Fruit fly (Drosophila melanogaster): ENCODE measurements around the gene Tasp1.

DNA sequence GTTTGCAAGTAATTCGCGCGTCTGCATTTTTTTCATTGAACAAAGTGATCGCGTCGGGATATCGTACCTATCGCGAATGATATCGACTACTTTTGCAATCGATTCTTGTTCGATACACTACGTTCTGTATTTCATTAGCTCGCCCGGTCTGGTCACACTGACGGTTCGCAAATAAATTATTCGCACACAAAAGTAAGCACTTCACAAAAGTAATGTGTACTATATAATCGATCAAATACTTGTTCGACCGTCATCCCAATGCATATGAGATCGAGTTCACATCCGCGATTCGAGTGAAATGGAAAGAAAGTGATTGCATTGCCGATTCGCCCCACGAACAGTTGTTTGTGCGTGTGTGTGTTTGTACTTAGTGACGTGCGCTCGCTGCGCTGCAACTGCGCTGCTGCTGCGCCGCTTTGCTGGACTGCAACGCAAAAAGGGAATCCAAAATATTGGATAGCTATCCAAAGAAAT lies 3.0 kb upstream of the Tasp1 start, which contains the start of the genes CG5235 and ClC-c:
- TF ChIP-seq CG4496 (GFP tag; IDR thresholded peaks at IDR 0.05) (no peak), fd96Ca (GFP tag; IDR thresholded peaks at IDR 0.05) (no peak), Pif1A (GFP tag; optimal IDR thresholded peaks at IDR 0.05) (no peak), CG8301 (tag; optimal IDR thresholded peaks at IDR 0.05) (no peak), CG17806 (tag; optimal IDR thresholded peaks at IDR 0.05) (no peak), gl (tag; optimal IDR thresholded peaks at IDR 0.05) (no peak), Ets98B (GFP tag; IDR thresholded peaks at IDR 0.05) (no peak), rn (GFP tag; IDR thresholded peaks at IDR 0.05) (no peak), D1 (tag; optimal IDR thresholded peaks at IDR 0.05) (no peak), CG15710 (tag; optimal IDR thresholded peaks at IDR 0.05) (no peak), CG9948 (tag; optimal IDR thresholded peaks at IDR 0.05) (no peak)
